Worm (Caenorhabditis elegans) whole organism, L2 larva: ENCODE measurements around the gene W06D12.6.

ENCODE experiments used
- C34F6.9 ChIP-seq: fragments of 150-350 bp; optimal IDR thresholded peaks from 2 replicates; lab custom pipeline; 2014; ENCODE audit warnings: missing biosample characterization, missing genetic modification characterization
- F13H6.1 ChIP-seq: sonication (generic microtip); optimal IDR thresholded peaks from 2 replicates; lab custom pipeline; 2016; ENCODE audit warnings: missing genetic modification characterization, missing compliant biosample characterization
- Y55F3AM.14 ChIP-seq: fragments of 200-800 bp; sonication (Bioruptor generic); optimal IDR thresholded peaks from 2 replicates; lab custom pipeline; 2018; ENCODE audit warnings: mild to moderate bottlenecking, missing genetic modification characterization, missing compliant biosample characterization
- ZK546.5 ChIP-seq: sonication (generic microtip); optimal IDR thresholded peaks from 2 replicates; lab custom pipeline; 2017; ENCODE audit warnings: missing biosample characterization, missing genetic modification characterization
- aly-2 ChIP-seq: fragments of 150-350 bp; optimal IDR thresholded peaks from 2 replicates; lab custom pipeline; 2014; ENCODE audit warnings: missing biosample characterization, missing genetic modification characterization
- ama-1 ChIP-seq: fragments of 150-350 bp; optimal IDR thresholded peaks from 2 replicates; lab custom pipeline; 2018; ENCODE audit warnings: inconsistent platforms
- ceh-82 ChIP-seq: fragments of 150-350 bp; optimal IDR thresholded peaks from 2 replicates; lab custom pipeline; 2014; ENCODE audit warnings: missing biosample characterization, missing genetic modification characterization
- crh-2 ChIP-seq: sonication (generic microtip); optimal IDR thresholded peaks from 2 replicates; lab custom pipeline; 2017; ENCODE audit warnings: missing biosample characterization, missing genetic modification characterization
- dmd-4 ChIP-seq: sonication (generic microtip); optimal IDR thresholded peaks from 2 replicates; lab custom pipeline; 2017; ENCODE audit warnings: missing biosample characterization, missing genetic modification characterization
- egl-27 ChIP-seq: sonication (generic microtip); optimal IDR thresholded peaks from 3 replicates; lab custom pipeline; 2017; ENCODE audit warnings: missing biosample characterization, missing genetic modification reagents, missing genetic modification characterization
- elt-1 ChIP-seq: fragments of 150-350 bp; optimal IDR thresholded peaks from 2 replicates; lab custom pipeline; 2014; ENCODE audit warnings: missing biosample characterization, missing genetic modification characterization
- elt-3 ChIP-seq: sonication (generic microtip); optimal IDR thresholded peaks from 2 replicates; lab custom pipeline; 2017; ENCODE audit warnings: missing biosample characterization, missing genetic modification characterization
- fos-1 ChIP-seq: fragments of 150-350 bp; optimal IDR thresholded peaks from 2 replicates; lab custom pipeline; 2014; ENCODE audit warnings: missing biosample characterization, missing genetic modification characterization
- gmeb-1 ChIP-seq: fragments of 150-350 bp; optimal IDR thresholded peaks from 2 replicates; lab custom pipeline; 2014; ENCODE audit warnings: missing biosample characterization, missing genetic modification characterization
- lin-13 ChIP-seq: fragments of 150-350 bp; optimal IDR thresholded peaks from 2 replicates; lab custom pipeline; 2014; ENCODE audit warnings: missing biosample characterization, missing genetic modification reagents, missing genetic modification characterization
- mab-5 ChIP-seq: fragments of 150-350 bp; optimal IDR thresholded peaks from 2 replicates; lab custom pipeline; 2014; ENCODE audit warnings: missing biosample characterization, missing genetic modification characterization
- mbf-1 ChIP-seq: sonication (generic microtip); optimal IDR thresholded peaks from 2 replicates; lab custom pipeline; 2017; ENCODE audit warnings: missing biosample characterization, missing genetic modification characterization
- mdl-1 ChIP-seq, 2 experiments: fragments of 150-350 bp in 1 of 2; sonication (generic microtip) in 1 of 2; optimal IDR thresholded peaks; 2 replicates each; lab custom pipeline; 2017; ENCODE audit warnings: missing biosample characterization in 2 of 2, missing genetic modification characterization in 2 of 2
- nhr-10 ChIP-seq: sonication (generic microtip); optimal IDR thresholded peaks from 2 replicates; lab custom pipeline; 2017; ENCODE audit warnings: missing biosample characterization, missing genetic modification characterization
- nhr-11 ChIP-seq: fragments of 150-350 bp; optimal IDR thresholded peaks from 2 replicates; lab custom pipeline; 2014; ENCODE audit warnings: missing biosample characterization, missing genetic modification characterization
- nhr-12 ChIP-seq: fragments of 150-350 bp; optimal IDR thresholded peaks from 2 replicates; lab custom pipeline; 2014; ENCODE audit warnings: missing biosample characterization, missing genetic modification characterization
- nhr-129 ChIP-seq: fragments of 150-350 bp; optimal IDR thresholded peaks from 2 replicates; lab custom pipeline; 2014; ENCODE audit warnings: missing biosample characterization, missing genetic modification characterization
- nhr-21 ChIP-seq: fragments of 150-350 bp; optimal IDR thresholded peaks from 2 replicates; lab custom pipeline; 2014; ENCODE audit warnings: missing biosample characterization, missing genetic modification characterization
- nhr-23 ChIP-seq: fragments of 150-350 bp; optimal IDR thresholded peaks from 2 replicates; lab custom pipeline; 2014; ENCODE audit warnings: missing biosample characterization, missing genetic modification reagents, missing genetic modification characterization
- nhr-77 ChIP-seq: fragments of 150-350 bp; optimal IDR thresholded peaks from 2 replicates; lab custom pipeline; 2014; ENCODE audit warnings: missing biosample characterization, missing genetic modification characterization
- peb-1 ChIP-seq: fragments of 150-350 bp; optimal IDR thresholded peaks from 2 replicates; lab custom pipeline; 2014; ENCODE audit warnings: missing biosample characterization, missing genetic modification characterization
- sem-4 ChIP-seq: fragments of 150-350 bp; optimal IDR thresholded peaks from 2 replicates; lab custom pipeline; 2014; ENCODE audit warnings: missing biosample characterization, missing genetic modification reagents, missing genetic modification characterization
- skn-1 ChIP-seq: sonication (generic microtip); optimal IDR thresholded peaks from 2 replicates; lab custom pipeline; 2017; ENCODE audit warnings: missing biosample characterization, missing genetic modification characterization
- sma-3 ChIP-seq: sonication (generic microtip); optimal IDR thresholded peaks from 2 replicates; lab custom pipeline; 2016; ENCODE audit warnings: missing genetic modification reagents, missing genetic modification characterization, missing compliant biosample characterization
- sma-9 ChIP-seq, 2 experiments: fragments of 150-350 bp in 1 of 2; sonication (generic microtip) in 1 of 2; optimal IDR thresholded peaks; 2 replicates each; lab custom pipeline; 2014 to 2016; ENCODE audit warnings: missing genetic modification characterization in 2 of 2, mild to moderate bottlenecking in 1 of 2, missing biosample characterization in 1 of 2, missing compliant biosample characterization in 1 of 2, missing genetic modification reagents in 1 of 2, moderate library complexity in 1 of 2
- snpc-4 ChIP-seq: fragments of 150-350 bp; optimal IDR thresholded peaks from 2 replicates; lab custom pipeline; 2014; ENCODE audit warnings: missing biosample characterization, missing genetic modification characterization
- unc-39 ChIP-seq: fragments of 150-350 bp; optimal IDR thresholded peaks from 2 replicates; lab custom pipeline; 2014; ENCODE audit warnings: missing biosample characterization, missing genetic modification characterization
- unc-55 ChIP-seq: fragments of 150-350 bp; sonication (generic microtip); optimal IDR thresholded peaks from 3 replicates; lab custom pipeline; 2014; ENCODE audit warnings: missing biosample characterization, missing genetic modification reagents, missing genetic modification characterization
- ztf-1 ChIP-seq: fragments of 200-800 bp; sonication (Bioruptor generic); conservative IDR thresholded peaks from 2 replicates; pipeline ENCODE4 v1.3.6; 2022; ENCODE audit warnings: missing genetic modification characterization, missing compliant biosample characterization
- ztf-11 ChIP-seq: sonication (generic microtip); optimal IDR thresholded peaks from 2 replicates; lab custom pipeline; 2017; ENCODE audit warnings: missing biosample characterization, missing genetic modification characterization
- ztf-4 ChIP-seq: fragments of 150-350 bp; optimal IDR thresholded peaks from 2 replicates; lab custom pipeline; 2014; ENCODE audit warnings: missing biosample characterization, missing genetic modification characterization

The W06D12.6 gene

ce11 chrV:17732516-17732915, 26.6 kb downstream of the W06D12.6 start, which contains the start of gene twk-42:
TSS of gene twk-42 (minus strand) at chrV:17732616.
- TF ChIP-seq ama-1 (lab: Kevin White, UChicago): no peak
- no peak for TF ChIP-seq snpc-4 (tag; lab: Kevin White, UChicago)
- TF ChIP-seq ceh-82 (tag; lab: Kevin White, UChicago): no peak
- no peak for TF ChIP-seq nhr-77 (tag; lab: Kevin White, UChicago)
- no peak for TF ChIP-seq mab-5 (tag; lab: Kevin White, UChicago)
- TF ChIP-seq elt-3 (tag; lab: Kevin White, UChicago): no peak

- no peak for TF ChIP-seq aly-2 (tag; lab: Kevin White, UChicago)
Measured at ce11 chrV:17739801-17740200, 33.9 kb downstream of the W06D12.6 start, which contains the start of gene cutl-4. TSS of gene cutl-4 (minus strand) at chrV:17739901.

- TF ChIP-seq gmeb-1 (no peak), lin-13 (no peak), ceh-82 (tag; lab: Kevin White, UChicago) (no peak), unc-39 (tag; lab: Kevin White, UChicago) (no peak), F13H6.1 (tag; lab: Kevin White, UChicago) (no peak), unc-55 (GFP tag; lab: Kevin White, UChicago) (no peak), ztf-1 (GFP tag; lab: Robert Waterston, UW) (no peak), crh-2 (tag; lab: Kevin White, UChicago) (no peak), nhr-12 (tag; lab: Kevin White, UChicago) (no peak), sma-3 (GFP tag; lab: Kevin White, UChicago) (no peak), ZK546.5 (no peak), nhr-23 (no peak), peb-1 (no peak), nhr-11 (tag; lab: Kevin White, UChicago) (no peak), fos-1 (tag; lab: Kevin White, UChicago) (no peak), sma-9 (GFP tag; optimal IDR thresholded peaks at IDR 0.05; lab: Kevin White, UChicago) (no peak), sma-9 (tag; optimal IDR thresholded peaks at IDR 0.05; lab: Kevin White, UChicago) (no peak), nhr-77 (tag; lab: Kevin White, UChicago) (no peak)
Measured at ce11 chrV:17743802-17744201, 37.9 kb downstream of the W06D12.6 start.

- TF ChIP-seq sma-3 (GFP tag; lab: Kevin White, UChicago): no peak
- TF ChIP-seq Y55F3AM.14: no peak
- no peak for TF ChIP-seq nhr-21 (tag; lab: Kevin White, UChicago)
- TF ChIP-seq egl-27 (tag; lab: Kevin White, UChicago): no peak
- TF ChIP-seq skn-1: no peak
- TF ChIP-seq elt-1 (tag; lab: Kevin White, UChicago): no peak
- TF ChIP-seq crh-2 (tag; lab: Kevin White, UChicago): no peak
- TF ChIP-seq ztf-11 (tag; lab: Kevin White, UChicago): no peak
- TF ChIP-seq ztf-4 (tag; lab: Kevin White, UChicago): no peak
- no peak for TF ChIP-seq ama-1 (lab: Kevin White, UChicago)
- TF ChIP-seq nhr-129: no peak
- no peak for TF ChIP-seq nhr-11 (tag; lab: Kevin White, UChicago)
- no peak for TF ChIP-seq peb-1
- TF ChIP-seq unc-55 (GFP tag; lab: Kevin White, UChicago): no peak
- no peak for TF ChIP-seq sma-9 (GFP tag; optimal IDR thresholded peaks at IDR 0.05; lab: Kevin White, UChicago)
- TF ChIP-seq sma-9 (tag; optimal IDR thresholded peaks at IDR 0.05; lab: Kevin White, UChicago): no peak
- TF ChIP-seq mbf-1 (tag; lab: Kevin White, UChicago): no peak
- TF ChIP-seq nhr-10: no peak
- no peak for TF ChIP-seq nhr-12 (tag; lab: Kevin White, UChicago)
- TF ChIP-seq dmd-4 (tag; lab: Kevin White, UChicago): no peak
- no peak for TF ChIP-seq ceh-82 (tag; lab: Kevin White, UChicago)
Measured at ce11 chrV:17746959-17747358, 41.0 kb downstream of the W06D12.6 start, which contains the start of gene twk-36. TSS of gene twk-36 (minus strand) at chrV:17747059.

- TF ChIP-seq ztf-4 (tag; lab: Kevin White, UChicago) (no peak), unc-55 (GFP tag; lab: Kevin White, UChicago) (no peak), sma-9 (GFP tag; optimal IDR thresholded peaks at IDR 0.05; lab: Kevin White, UChicago) (peak; percentile 45), sma-9 (tag; optimal IDR thresholded peaks at IDR 0.05; lab: Kevin White, UChicago) (no peak), elt-3 (tag; lab: Kevin White, UChicago) (no peak), mdl-1 (tag; optimal IDR thresholded peaks at IDR 0.05; lab: Kevin White, UChicago) (peak in 1 of 2 experiments; percentile 5), ztf-11 (tag; lab: Kevin White, UChicago) (no peak), sem-4 (peak; percentile 5), F13H6.1 (tag; lab: Kevin White, UChicago) (peak; percentile 33), C34F6.9 (tag; lab: Kevin White, UChicago) (no peak)
Measured at ce11 chrV:17749181-17749580, 43.3 kb downstream of the W06D12.6 start, which contains the start of gene R12G8.1. TSS of gene R12G8.1 (minus strand) at chrV:17749243.
